Worm (Caenorhabditis elegans) whole organism, L1 larva: Measurements from ENCODE around the gene F09G2.2.

Source experiments
- C04F5.9 ChIP-seq: sonication (generic microtip); optimal IDR thresholded peaks from 2 replicates; lab custom pipeline; 2016; ENCODE audit warnings: missing genetic modification characterization, missing compliant biosample characterization
- C16A3.4 ChIP-seq: fragments of 150-350 bp; optimal IDR thresholded peaks from 2 replicates; lab custom pipeline; 2014; ENCODE audit warnings: missing biosample characterization, missing genetic modification characterization
- C34B4.2 ChIP-seq: sonication (generic microtip); optimal IDR thresholded peaks from 2 replicates; lab custom pipeline; 2017; ENCODE audit warnings: mild to moderate bottlenecking, missing genetic modification characterization, missing compliant biosample characterization
- F16B12.6 ChIP-seq: fragments of 150-350 bp; optimal IDR thresholded peaks from 2 replicates; lab custom pipeline; 2014; ENCODE audit warnings: missing biosample characterization, missing genetic modification characterization
- aha-1 ChIP-seq: fragments of 150-350 bp; optimal IDR thresholded peaks from 2 replicates; lab custom pipeline; 2014; ENCODE audit warnings: missing biosample characterization, missing genetic modification characterization
- alr-1 ChIP-seq: fragments of 200-800 bp; sonication (Bioruptor generic); optimal IDR thresholded peaks from 2 replicates; lab custom pipeline; 2018; ENCODE audit warnings: borderline replicate concordance, mild to moderate bottlenecking, missing genetic modification characterization, missing compliant biosample characterization
- blmp-1 ChIP-seq: fragments of 150-350 bp; optimal IDR thresholded peaks from 2 replicates; lab custom pipeline; 2014; ENCODE audit warnings: missing biosample characterization, missing genetic modification characterization
- ceh-82 ChIP-seq, 3 experiments: fragments of 150-350 bp in 1 of 3; sonication (generic microtip) in 2 of 3; optimal IDR thresholded peaks; 2 replicates each; lab custom pipeline; 2014 to 2017; ENCODE audit warnings: missing biosample characterization in 3 of 3, missing genetic modification characterization in 3 of 3
- ceh-88 ChIP-seq: fragments of 200-800 bp; sonication (Bioruptor generic); IDR thresholded peaks from 2 replicates; pipeline ENCODE4 v1.3.6; 2022; ENCODE audit warnings: missing genetic modification characterization, missing compliant biosample characterization
- ceh-90 ChIP-seq: sonication (generic microtip); optimal IDR thresholded peaks from 2 replicates; lab custom pipeline; 2016; ENCODE audit warnings: missing genetic modification characterization, missing compliant biosample characterization
- dpl-1 ChIP-seq, 3 experiments: fragments of 150-350 bp in 2 of 3; sonication (generic microtip) in 1 of 3; optimal IDR thresholded peaks; 2 replicates each; lab custom pipeline; 2014 to 2017; ENCODE audit warnings: missing biosample characterization in 3 of 3, missing genetic modification characterization in 3 of 3, missing genetic modification reagents in 3 of 3
- dsc-1 ChIP-seq: sonication (generic microtip); optimal IDR thresholded peaks from 2 replicates; lab custom pipeline; 2016; ENCODE audit warnings: mild to moderate bottlenecking, missing genetic modification characterization, missing compliant biosample characterization
- efl-3 ChIP-seq: fragments of 200-800 bp; sonication (Bioruptor generic); optimal IDR thresholded peaks from 2 replicates; lab custom pipeline; 2018; ENCODE audit warnings: mild to moderate bottlenecking, missing genetic modification characterization, missing compliant biosample characterization
- egl-13 ChIP-seq: sonication (generic microtip); optimal IDR thresholded peaks from 2 replicates; lab custom pipeline; 2016; ENCODE audit warnings: missing genotype, missing genetic modification reagents, missing genetic modification characterization, missing compliant biosample characterization
- egl-27 ChIP-seq, 2 experiments: fragments of 150-350 bp in 1 of 2; sonication (generic microtip); optimal IDR thresholded peaks; 3 replicates each; lab custom pipeline; 2017 to 2018; ENCODE audit warnings: missing biosample characterization in 2 of 2, missing genetic modification characterization in 2 of 2, missing genetic modification reagents in 2 of 2
- elt-3 ChIP-seq, 6 experiments: fragments of 150-350 bp in 1 of 6; sonication (generic microtip); optimal IDR thresholded peaks; 2 replicates each; lab custom pipeline; 2017 to 2018; ENCODE audit warnings: missing biosample characterization in 6 of 6, missing genetic modification characterization in 6 of 6, inconsistent platforms in 1 of 6
- fkh-10 ChIP-seq: sonication (generic microtip); optimal IDR thresholded peaks from 2 replicates; lab custom pipeline; 2017; ENCODE audit warnings: missing biosample characterization, missing genetic modification reagents, missing genetic modification characterization
- fos-1 ChIP-seq: fragments of 150-350 bp; optimal IDR thresholded peaks from 2 replicates; lab custom pipeline; 2014; ENCODE audit warnings: missing biosample characterization, missing genetic modification characterization
- grh-1 ChIP-seq: fragments of 200-800 bp; sonication (Bioruptor generic); IDR thresholded peaks from 2 replicates; pipeline ENCODE4 v1.3.6; 2022; ENCODE audit warnings: missing genetic modification reagents, missing genetic modification characterization, missing compliant biosample characterization
- hlh-17 ChIP-seq: fragments of 200-800 bp; sonication (Bioruptor generic); optimal IDR thresholded peaks from 2 replicates; lab custom pipeline; 2018; ENCODE audit warnings: missing genetic modification characterization, mild to moderate bottlenecking, missing compliant biosample characterization, moderate library complexity, borderline replicate concordance
- hlh-4 ChIP-seq: sonication (generic microtip); optimal IDR thresholded peaks from 2 replicates; lab custom pipeline; 2016; ENCODE audit warnings: mild to moderate bottlenecking, missing genetic modification characterization, missing compliant biosample characterization
- hpl-2 ChIP-seq: fragments of 150-350 bp; optimal IDR thresholded peaks from 2 replicates; lab custom pipeline; 2014; ENCODE audit warnings: missing biosample characterization, missing genetic modification reagents, missing genetic modification characterization
- irx-1 ChIP-seq: sonication (generic microtip); optimal IDR thresholded peaks from 2 replicates; lab custom pipeline; 2016; ENCODE audit warnings: missing genetic modification characterization, missing compliant biosample characterization
- isw-1 ChIP-seq: fragments of 200-800 bp; sonication (Bioruptor generic); IDR thresholded peaks from 2 replicates; pipeline ENCODE4 v1.3.6; 2022; ENCODE audit warnings: missing genetic modification characterization, missing compliant biosample characterization
- jun-1 ChIP-seq: fragments of 150-350 bp; optimal IDR thresholded peaks from 2 replicates; lab custom pipeline; 2014; ENCODE audit warnings: missing biosample characterization, missing genetic modification reagents, missing genetic modification characterization
- lin-13 ChIP-seq: fragments of 150-350 bp; optimal IDR thresholded peaks from 2 replicates; lab custom pipeline; 2014; ENCODE audit warnings: missing biosample characterization, missing genetic modification reagents, missing genetic modification characterization
- lir-3 ChIP-seq: sonication (generic microtip); optimal IDR thresholded peaks from 2 replicates; lab custom pipeline; 2016; ENCODE audit warnings: mild to moderate bottlenecking, missing genetic modification characterization, moderate library complexity, missing compliant biosample characterization; ENCODE audit not compliant: poor library complexity
- nhr-19 ChIP-seq: fragments of 200-800 bp; sonication (Bioruptor generic); conservative IDR thresholded peaks from 2 replicates; pipeline ENCODE4 v1.3.6; 2022; ENCODE audit warnings: missing genetic modification characterization, missing compliant biosample characterization
- nhr-237 ChIP-seq: fragments of 150-350 bp; optimal IDR thresholded peaks from 2 replicates; lab custom pipeline; 2014; ENCODE audit warnings: missing biosample characterization, missing genetic modification characterization
- nhr-47 ChIP-seq: sonication (generic microtip); optimal IDR thresholded peaks from 2 replicates; lab custom pipeline; 2016; ENCODE audit warnings: mild to moderate bottlenecking, missing genetic modification characterization, moderate library complexity, missing compliant biosample characterization
- nhr-71 ChIP-seq: sonication (generic microtip); optimal IDR thresholded peaks from 2 replicates; lab custom pipeline; 2016; ENCODE audit warnings: mild to moderate bottlenecking, missing genetic modification characterization, moderate library complexity, missing compliant biosample characterization
- nhr-84 ChIP-seq: sonication (generic microtip); optimal IDR thresholded peaks from 2 replicates; lab custom pipeline; 2017; ENCODE audit warnings: missing biosample characterization, missing genetic modification characterization
- nhr-85 ChIP-seq: sonication (generic microtip); peaks from one replicate; lab custom pipeline; 2016; ENCODE audit warnings: missing genetic modification characterization, inconsistent platforms, missing compliant biosample characterization
- nhr-90 ChIP-seq: sonication (generic microtip); optimal IDR thresholded peaks from 2 replicates; lab custom pipeline; 2016; ENCODE audit warnings: mild to moderate bottlenecking, missing genetic modification characterization, missing compliant biosample characterization; ENCODE audit not compliant: poor library complexity
- pax-3 ChIP-seq: fragments of 200-800 bp; sonication (Bioruptor generic); optimal IDR thresholded peaks from 2 replicates; lab custom pipeline; 2018; ENCODE audit warnings: mild to moderate bottlenecking, missing genetic modification characterization, moderate library complexity, missing compliant biosample characterization
- snpc-4 ChIP-seq: fragments of 150-350 bp; optimal IDR thresholded peaks from 2 replicates; lab custom pipeline; 2014; ENCODE audit warnings: missing biosample characterization, missing genetic modification characterization
- snu-23 ChIP-seq: sonication (generic microtip); optimal IDR thresholded peaks from 2 replicates; lab custom pipeline; 2016; ENCODE audit warnings: missing genetic modification characterization, missing compliant biosample characterization
- sox-4 ChIP-seq: sonication (generic microtip); optimal IDR thresholded peaks from 2 replicates; lab custom pipeline; 2016; ENCODE audit warnings: missing genetic modification characterization, missing compliant biosample characterization
- sup-37 ChIP-seq: fragments of 200-800 bp; sonication (Bioruptor generic); optimal IDR thresholded peaks from 2 replicates; lab custom pipeline; 2018; ENCODE audit warnings: mild to moderate bottlenecking, missing genetic modification characterization, missing compliant biosample characterization
- tbx-2 ChIP-seq: sonication (generic microtip); optimal IDR thresholded peaks from 2 replicates; lab custom pipeline; 2016; ENCODE audit warnings: missing genetic modification characterization, missing compliant biosample characterization
- unc-130 ChIP-seq: fragments of 150-350 bp; optimal IDR thresholded peaks from 2 replicates; lab custom pipeline; 2017; ENCODE audit warnings: missing biosample characterization, missing genetic modification characterization, inconsistent platforms
- unc-62 ChIP-seq: fragments of 150-350 bp; optimal IDR thresholded peaks from 2 replicates; lab custom pipeline; 2014; ENCODE audit warnings: missing biosample characterization, missing genetic modification reagents, missing genetic modification characterization
- unc-86 ChIP-seq: sonication (generic microtip); optimal IDR thresholded peaks from 2 replicates; lab custom pipeline; 2016; ENCODE audit warnings: missing genetic modification characterization, missing compliant biosample characterization
- unc-98 ChIP-seq: fragments of 200-800 bp; sonication (Bioruptor generic); IDR thresholded peaks from 2 replicates; pipeline ENCODE4 v1.3.6; 2022; ENCODE audit warnings: missing genetic modification characterization, missing compliant biosample characterization
- vab-15 ChIP-seq: sonication (generic microtip); optimal IDR thresholded peaks from 2 replicates; lab custom pipeline; 2017; ENCODE audit warnings: missing genotype, mild to moderate bottlenecking, missing genetic modification characterization, missing compliant biosample characterization
- zip-4 ChIP-seq: fragments of 200-800 bp; sonication (Bioruptor generic); optimal IDR thresholded peaks from 2 replicates; lab custom pipeline; 2018; ENCODE audit warnings: mild to moderate bottlenecking, missing genetic modification characterization, moderate library complexity, missing compliant biosample characterization
- ztf-4 ChIP-seq: fragments of 150-350 bp; optimal IDR thresholded peaks from 2 replicates; lab custom pipeline; 2014; ENCODE audit warnings: missing biosample characterization, missing genetic modification characterization

The F09G2.2 gene

ce11 chrV:7237133-7237532 is 40.4 kb downstream of the F09G2.2 start, which contains the start of gene hyls-1 (continued):
- TF ChIP-seq ceh-82 (tag; optimal IDR thresholded peaks at IDR 0.05; lab: Kevin White, UChicago) (peak; percentile 62 to 92 (median 77)), F16B12.6 (tag; lab: Kevin White, UChicago) (peak; percentile 40), nhr-19 (peak; percentile 91), egl-27 (tag; optimal IDR thresholded peaks at IDR 0.05; lab: Kevin White, UChicago) (no peak), dpl-1 (GFP tag; optimal IDR thresholded peaks at IDR 0.05; lab: Kevin White, UChicago) (peak; percentile 94 to 95 (median 95)), irx-1 (tag; lab: Kevin White, UChicago) (peak; percentile 86), hpl-2 (peak; percentile 75), sox-4 (tag; lab: Kevin White, UChicago) (peak; percentile 8), ceh-90 (no peak), C16A3.4 (peak; percentile 89), isw-1 (GFP tag; lab: Robert Waterston, UW) (peak; percentile 88), dsc-1 (tag; lab: Kevin White, UChicago) (peak; percentile 82), ceh-88 (GFP tag; lab: Robert Waterston, UW) (peak; percentile 74; the same call in 1 of the 2 replicates), fkh-10 (GFP tag; lab: Kevin White, UChicago) (peak; percentile 37), tbx-2 (tag; lab: Kevin White, UChicago) (peak; percentile 88), blmp-1 (tag; lab: Kevin White, UChicago) (peak; percentile 73), nhr-47 (tag; lab: Kevin White, UChicago) (peak; percentile 92), sup-37 (GFP tag; lab: Kevin White, UChicago) (peak; percentile 35), zip-4 (GFP tag; lab: Kevin White, UChicago) (no peak), vab-15 (tag; lab: Kevin White, UChicago) (peak; percentile 2), C34B4.2 (no peak), nhr-71 (peak; percentile 92), alr-1 (tag; lab: Kevin White, UChicago) (no peak), egl-13 (tag; lab: Kevin White, UChicago) (peak; percentile 69), unc-86 (tag; lab: Kevin White, UChicago) (peak; percentile 81), grh-1 (GFP tag; lab: Robert Waterston, UW) (peak; percentile 77), unc-130 (peak; percentile 78), hlh-4 (tag; lab: Kevin White, UChicago) (no peak), lin-13 (GFP tag; lab: Kevin White, UChicago) (peak; percentile 82), elt-3 (tag; optimal IDR thresholded peaks at IDR 0.05; lab: Kevin White, UChicago) (peak in 2 of 6 experiments; percentile 65 to 85), snu-23 (GFP tag; lab: Kevin White, UChicago) (peak; percentile 92), C04F5.9 (tag; lab: Kevin White, UChicago) (peak; percentile 48), lir-3 (peak; percentile 74), jun-1 (tag; lab: Kevin White, UChicago) (peak; percentile 64), fos-1 (tag; lab: Kevin White, UChicago) (peak; percentile 52), nhr-85 (tag; lab: Kevin White, UChicago) (peak; percentile 94), unc-62 (GFP tag; lab: Kevin White, UChicago) (no peak), nhr-237 (tag; lab: Kevin White, UChicago) (peak; percentile 51), snpc-4 (tag; lab: Kevin White, UChicago) (peak; percentile 63)
- TF ChIP-seq, all 84 proteins: peak for 55

- no peak for TF ChIP-seq egl-13 (tag; lab: Kevin White, UChicago)
- no peak for TF ChIP-seq snpc-4 (tag; lab: Kevin White, UChicago)
- no peak for TF ChIP-seq nhr-84 (tag; lab: Kevin White, UChicago)
- TF ChIP-seq hlh-17 (GFP tag; lab: Kevin White, UChicago), result no peak
- no peak for TF ChIP-seq unc-62 (GFP tag; lab: Kevin White, UChicago)
- TF ChIP-seq ztf-4 (tag; lab: Kevin White, UChicago), result no peak
- no peak for TF ChIP-seq alr-1 (tag; lab: Kevin White, UChicago)
- no peak for TF ChIP-seq C04F5.9 (tag; lab: Kevin White, UChicago)
- no peak for TF ChIP-seq zip-4 (GFP tag; lab: Kevin White, UChicago)
- no peak for TF ChIP-seq nhr-90 (tag; lab: Kevin White, UChicago)
- TF ChIP-seq unc-98 (GFP tag; lab: Robert Waterston, UW), result no peak
- TF ChIP-seq efl-3 (GFP tag; lab: Kevin White, UChicago), result no peak
- TF ChIP-seq jun-1 (tag; lab: Kevin White, UChicago), result no peak
- no peak for TF ChIP-seq aha-1 (tag; lab: Kevin White, UChicago)
- no peak for TF ChIP-seq pax-3 (tag; lab: Kevin White, UChicago)
- TF ChIP-seq nhr-237 (tag; lab: Kevin White, UChicago), result no peak
Measured at ce11 chrV:7239471-7239870, 42.8 kb downstream of the F09G2.2 start, which contains the start of gene C05C8.1. Gene C05C8.1, plus strand, starts transcription at chrV:7239771.
